Worm (Caenorhabditis elegans): ENCODE results near the gene gcy-8.

ce11 chrIV:7898489-7898888, 29.5 kb upstream of the gcy-8 start:
- TF ChIP-seq lsy-2 (tag; optimal IDR thresholded peaks at IDR 0.05) (no peak), unc-62 (GFP tag; optimal IDR thresholded peaks at IDR 0.05 in 1 of 2) (no peak), unc-62 (tag; optimal IDR thresholded peaks at IDR 0.05) (no peak), ceh-32 (tag; optimal IDR thresholded peaks at IDR 0.05; ENCODE audit: poor library complexity) (no peak), skn-1 (tag; optimal IDR thresholded peaks at IDR 0.05) (no peak), egl-27 (tag; optimal IDR thresholded peaks at IDR 0.05) (no peak), pha-4 (GFP tag; IDR thresholded peaks at IDR 0.05) (no peak), pha-4 (tag; optimal IDR thresholded peaks at IDR 0.05) (no peak), zip-2 (tag; optimal IDR thresholded peaks at IDR 0.05) (no peak), pqm-1 (tag; optimal IDR thresholded peaks at IDR 0.05) (peak; percentile 65), F44E2.7 (GFP tag; IDR thresholded peaks at IDR 0.05) (no peak), daf-8 (GFP tag; IDR thresholded peaks at IDR 0.05) (no peak)
